Fruit fly (Drosophila melanogaster) whole organism, embryonic: ENCODE results near the gene CG5188.

ENCODE experiments used
- Aef1 ChIP-seq: fragments of 200-800 bp; sonication (Bioruptor generic); IDR thresholded peaks from 3 replicates; pipeline ENCODE4 v1.3.6; 2022; ENCODE audit warnings: missing biosample characterization, missing genetic modification characterization
- Blimp-1 ChIP-seq: fragments of 200-800 bp; sonication (Bioruptor generic); optimal IDR thresholded peaks from 3 replicates; lab custom pipeline; 2018; ENCODE audit warnings: missing biosample characterization, missing genetic modification characterization, mild to moderate bottlenecking, moderate library complexity, missing genetic modification reagents
- CG10209 ChIP-seq: fragments of 200-800 bp; sonication (Bioruptor generic); optimal IDR thresholded peaks from 3 replicates; lab custom pipeline; 2017; ENCODE audit warnings: missing biosample characterization, mild to moderate bottlenecking, missing genetic modification characterization, missing genetic modification reagents
- CG10543 ChIP-seq: fragments of 200-800 bp; sonication (Bioruptor generic); optimal IDR thresholded peaks from 3 replicates; lab custom pipeline; 2017; ENCODE audit warnings: missing biosample characterization, mild to moderate bottlenecking, missing genetic modification characterization, moderate library complexity
- CG11723 ChIP-seq: fragments of 200-800 bp; sonication (Bioruptor generic); optimal IDR thresholded peaks from 2 replicates; lab custom pipeline; 2017; ENCODE audit warnings: missing biosample characterization, mild to moderate bottlenecking, missing genetic modification characterization
- CG12155 ChIP-seq: fragments of 200-800 bp; sonication (Bioruptor generic); optimal IDR thresholded peaks from 3 replicates; lab custom pipeline; 2016; ENCODE audit warnings: missing biosample characterization, missing genetic modification characterization
- CG12299 ChIP-seq: fragments of 200-800 bp; sonication (Bioruptor generic); optimal IDR thresholded peaks from 2 replicates; lab custom pipeline; 2018; ENCODE audit warnings: missing biosample characterization, mild to moderate bottlenecking, missing genetic modification characterization
- CG12744 ChIP-seq: fragments of 200-800 bp; sonication (Bioruptor generic); optimal IDR thresholded peaks from 2 replicates; lab custom pipeline; 2016; ENCODE audit warnings: missing biosample characterization, missing genetic modification characterization
- CG13624 ChIP-seq: fragments of 200-800 bp; sonication (Bioruptor generic); optimal IDR thresholded peaks from 2 replicates; lab custom pipeline; 2016; ENCODE audit warnings: missing biosample characterization, missing genetic modification characterization
- CG16813 ChIP-seq: fragments of 200-800 bp; sonication (Bioruptor generic); IDR thresholded peaks from 3 replicates; pipeline ENCODE4 v1.3.6; 2022; ENCODE audit warnings: missing biosample characterization, missing genetic modification characterization; ENCODE audit not compliant: partially characterized antibody
- CG17612 ChIP-seq: fragments of 200-800 bp; sonication (Bioruptor generic); IDR thresholded peaks from 2 replicates; pipeline ENCODE4 v1.3.6; 2022; ENCODE audit warnings: missing biosample characterization, missing genetic modification characterization
- CG17912 ChIP-seq: fragments of 200-800 bp; sonication (Bioruptor generic); optimal IDR thresholded peaks from 2 replicates; lab custom pipeline; 2018; ENCODE audit warnings: missing biosample characterization, mild to moderate bottlenecking, missing genetic modification characterization
- CG2120 ChIP-seq: fragments of 200-800 bp; sonication (Bioruptor generic); optimal IDR thresholded peaks from 3 replicates; lab custom pipeline; 2016; ENCODE audit warnings: missing biosample characterization, missing genetic modification characterization
- CG33557 ChIP-seq: fragments of 200-800 bp; sonication (Bioruptor generic); optimal IDR thresholded peaks from 2 replicates; lab custom pipeline; 2019; ENCODE audit warnings: missing biosample characterization, mild to moderate bottlenecking, missing genetic modification characterization, moderate library complexity
- CG4282 ChIP-seq: fragments of 200-800 bp; sonication (Bioruptor generic); optimal IDR thresholded peaks from 2 replicates; lab custom pipeline; 2016; ENCODE audit warnings: missing biosample characterization, missing genetic modification characterization
- CG4707 ChIP-seq: fragments of 200-800 bp; sonication (Bioruptor generic); optimal IDR thresholded peaks from 2 replicates; lab custom pipeline; 2018; ENCODE audit warnings: missing biosample characterization, mild to moderate bottlenecking, missing genetic modification characterization, moderate library complexity
- CG6175 ChIP-seq: fragments of 200-800 bp; sonication (Bioruptor generic); IDR thresholded peaks from 3 replicates; pipeline ENCODE4 v1.3.6; 2022; ENCODE audit warnings: missing biosample characterization, missing genetic modification characterization
- CG7271 ChIP-seq: fragments of 200-800 bp; sonication (Bioruptor generic); optimal IDR thresholded peaks from 2 replicates; lab custom pipeline; 2018; ENCODE audit warnings: missing biosample characterization, mild to moderate bottlenecking, missing genetic modification characterization, moderate library complexity
- CG7745 ChIP-seq: fragments of 200-800 bp; sonication (Bioruptor generic); optimal IDR thresholded peaks from 2 replicates; lab custom pipeline; 2018; ENCODE audit warnings: missing biosample characterization, mild to moderate bottlenecking, missing genetic modification characterization, moderate library complexity
- CG9817 ChIP-seq: fragments of 200-800 bp; sonication (Bioruptor generic); optimal IDR thresholded peaks from 2 replicates; lab custom pipeline; 2018; ENCODE audit warnings: missing biosample characterization, mild to moderate bottlenecking, missing genetic modification characterization, moderate library complexity
- CkIIα-i1 ChIP-seq: fragments of 200-800 bp; sonication (Bioruptor generic); IDR thresholded peaks from 2 replicates; pipeline ENCODE4 v1.3.6; 2022; ENCODE audit warnings: missing biosample characterization, missing genetic modification characterization
- D19A ChIP-seq: fragments of 200-800 bp; optimal IDR thresholded peaks from 3 replicates; lab custom pipeline; 2019; ENCODE audit warnings: missing biosample characterization, mild to moderate bottlenecking, missing genetic modification characterization, moderate library complexity
- Dek ChIP-seq: fragments of 200-800 bp; sonication (Bioruptor generic); optimal IDR thresholded peaks from 3 replicates; lab custom pipeline; 2019; ENCODE audit warnings: missing biosample characterization, mild to moderate bottlenecking, missing genetic modification characterization, moderate library complexity
- Dfd ChIP-seq, 2 experiments: fragments of >200 bp; optimal IDR thresholded peaks; 2 replicates each; lab custom pipeline; 2017; ENCODE audit warnings: missing biosample characterization in 2 of 2, missing genetic modification characterization in 2 of 2
- Dip2 ChIP-seq: fragments of 200-800 bp; sonication (Bioruptor generic); IDR thresholded peaks from 2 replicates; pipeline ENCODE4 v1.3.6; 2022; ENCODE audit warnings: missing biosample characterization, missing genetic modification characterization
- Dip3 ChIP-seq: fragments of 200-800 bp; sonication (Bioruptor generic); optimal IDR thresholded peaks from 3 replicates; lab custom pipeline; 2016; ENCODE audit warnings: missing biosample characterization, missing genetic modification characterization
- Drgx ChIP-seq: fragments of 200-800 bp; sonication (Bioruptor generic); IDR thresholded peaks from 2 replicates; pipeline ENCODE4 v1.3.6; 2022; ENCODE audit warnings: missing biosample characterization, missing genetic modification characterization
- Ets97D ChIP-seq: fragments of 200-800 bp; sonication (Bioruptor generic); optimal IDR thresholded peaks from 3 replicates; lab custom pipeline; 2016; ENCODE audit warnings: missing biosample characterization, missing genetic modification characterization
- Fer3 ChIP-seq: fragments of 200-800 bp; sonication (Bioruptor generic); optimal IDR thresholded peaks from 2 replicates; lab custom pipeline; 2018; ENCODE audit warnings: missing biosample characterization, mild to moderate bottlenecking, missing genetic modification characterization, moderate library complexity
- HmgZ ChIP-seq: fragments of 200-800 bp; sonication (Bioruptor generic); optimal IDR thresholded peaks from 2 replicates; lab custom pipeline; 2018; ENCODE audit warnings: missing biosample characterization, mild to moderate bottlenecking, missing genetic modification characterization
- Mes4 ChIP-seq: fragments of 200-800 bp; sonication (Bioruptor generic); optimal IDR thresholded peaks from 2 replicates; lab custom pipeline; 2016; ENCODE audit warnings: missing biosample characterization, missing genetic modification characterization
- Myb ChIP-seq: fragments of 200-800 bp; sonication (Bioruptor generic); optimal IDR thresholded peaks from 2 replicates; lab custom pipeline; 2016; ENCODE audit warnings: missing biosample characterization, missing genetic modification characterization
- Trl ChIP-seq, 3 experiments: fragments of >200 bp in 2 of 3; fragments of 200-800 bp in 1 of 3; sonication (Bioruptor generic) in 1 of 3; optimal IDR thresholded peaks; 2 replicates in 1 of 3; 3 replicates in 2 of 3; lab custom pipeline; 2016 to 2017; ENCODE audit warnings: missing biosample characterization in 1 of 3, missing genetic modification characterization in 1 of 3
- abd-A ChIP-seq: fragments of 200-800 bp; sonication (Bioruptor generic); optimal IDR thresholded peaks from 3 replicates; lab custom pipeline; 2019; ENCODE audit warnings: missing biosample characterization, mild to moderate bottlenecking, missing genetic modification characterization, moderate library complexity
- aop ChIP-seq: fragments of 200-800 bp; sonication (Bioruptor generic); IDR thresholded peaks from 2 replicates; pipeline ENCODE4 v1.3.6; 2022; ENCODE audit warnings: missing biosample characterization, missing genetic modification characterization
- ara ChIP-seq: fragments of 200-800 bp; sonication (Bioruptor generic); IDR thresholded peaks from 2 replicates; pipeline ENCODE4 v1.3.6; 2022; ENCODE audit warnings: missing biosample characterization, missing genetic modification characterization
- az2 ChIP-seq: fragments of 200-800 bp; sonication (Bioruptor generic); optimal IDR thresholded peaks from 3 replicates; lab custom pipeline; 2016; ENCODE audit warnings: missing biosample characterization, missing genetic modification characterization
- hb ChIP-seq: fragments of 200-800 bp; sonication (Bioruptor generic); IDR thresholded peaks from 3 replicates; pipeline ENCODE4 v1.3.6; 2022; ENCODE audit warnings: missing biosample characterization, missing genetic modification characterization; ENCODE audit not compliant: partially characterized antibody
- knrl ChIP-seq: fragments of 200-800 bp; sonication (Bioruptor generic); IDR thresholded peaks from 3 replicates; pipeline ENCODE4 v1.3.6; 2022; ENCODE audit warnings: missing biosample characterization, missing genetic modification characterization; ENCODE audit not compliant: partially characterized antibody
- lbe ChIP-seq: fragments of 200-800 bp; sonication (Bioruptor generic); optimal IDR thresholded peaks from 2 replicates; lab custom pipeline; 2016; ENCODE audit warnings: missing biosample characterization, mild to moderate bottlenecking, missing genetic modification characterization
- luna ChIP-seq: fragments of 200-800 bp; sonication (Bioruptor generic); optimal IDR thresholded peaks from 2 replicates; lab custom pipeline; 2016; ENCODE audit warnings: missing biosample characterization, missing genetic modification characterization
- maf-S ChIP-seq: fragments of 200-800 bp; sonication (Bioruptor generic); optimal IDR thresholded peaks from 2 replicates; lab custom pipeline; 2016; ENCODE audit warnings: missing biosample characterization, missing genetic modification characterization
- mam ChIP-seq: fragments of 200-800 bp; sonication (Bioruptor generic); optimal IDR thresholded peaks from 3 replicates; lab custom pipeline; 2016; ENCODE audit warnings: missing biosample characterization, missing genetic modification characterization
- pzg ChIP-seq: fragments of 200-800 bp; sonication (Bioruptor generic); optimal IDR thresholded peaks from 3 replicates; lab custom pipeline; 2018; ENCODE audit warnings: missing biosample characterization, mild to moderate bottlenecking, missing genetic modification characterization, moderate library complexity
- shn ChIP-seq: fragments of 200-800 bp; sonication (Bioruptor generic); optimal IDR thresholded peaks from 3 replicates; lab custom pipeline; 2016; ENCODE audit warnings: missing biosample characterization, missing genetic modification characterization
- sim ChIP-seq: fragments of 200-800 bp; sonication (Bioruptor generic); IDR thresholded peaks from 2 replicates; pipeline ENCODE4 v1.3.6; 2022; ENCODE audit warnings: missing biosample characterization, missing genetic modification characterization
- sisA ChIP-seq: fragments of 200-800 bp; sonication (Bioruptor generic); IDR thresholded peaks from 2 replicates; pipeline ENCODE4 v1.3.6; 2022; ENCODE audit warnings: missing biosample characterization, missing genetic modification characterization
- sqz ChIP-seq: fragments of 200-800 bp; sonication (Bioruptor generic); optimal IDR thresholded peaks from 3 replicates; lab custom pipeline; 2018; ENCODE audit warnings: missing biosample characterization, mild to moderate bottlenecking, missing genetic modification characterization
- unpg ChIP-seq: fragments of 200-800 bp; sonication (Bioruptor generic); optimal IDR thresholded peaks from 3 replicates; lab custom pipeline; 2018; ENCODE audit warnings: missing biosample characterization, mild to moderate bottlenecking, missing genetic modification characterization, moderate library complexity
- zen ChIP-seq: fragments of 200-800 bp; sonication (Bioruptor generic); optimal IDR thresholded peaks from 3 replicates; lab custom pipeline; 2018; ENCODE audit warnings: missing biosample characterization, mild to moderate bottlenecking, missing genetic modification characterization, moderate library complexity

CG5188 gene

dm6 chr2L:10442048-10442790 is 13.6 kb downstream of the CG5188 start, which contains the start of gene loh (continued):
- TF ChIP-seq Myb (GFP tag; lab: Kevin White, UChicago): no peak
- TF ChIP-seq Mes4 (GFP tag; lab: Kevin White, UChicago): no peak
- no peak for TF ChIP-seq CkIIα-i1 (GFP tag; lab: Robert Waterston, UW)
- TF ChIP-seq CG16813 (GFP tag; lab: Robert Waterston, UW): no peak
- no peak for TF ChIP-seq hb (GFP tag; lab: Robert Waterston, UW)
- TF ChIP-seq aop (GFP tag; lab: Robert Waterston, UW): no peak
- no peak for TF ChIP-seq knrl (GFP tag; lab: Robert Waterston, UW)
- no peak for TF ChIP-seq CG4707 (GFP tag; lab: Kevin White, UChicago)
- no peak for TF ChIP-seq Dip2 (GFP tag; lab: Robert Waterston, UW)
- TF ChIP-seq CG2120 (GFP tag; lab: Kevin White, UChicago): peak; percentile 6
- no peak for TF ChIP-seq maf-S (GFP tag; lab: Kevin White, UChicago)
- TF ChIP-seq mam: no peak
- TF ChIP-seq CG11723: peak; percentile 53
- TF ChIP-seq CG10209: peak; percentile 67
- no peak for TF ChIP-seq pzg (GFP tag; lab: Kevin White, UChicago)
- no peak for TF ChIP-seq Fer3 (tag; lab: Kevin White, UChicago)
- no peak; the same call in 1 of the 2 replicates for TF ChIP-seq ara (GFP tag; lab: Robert Waterston, UW)
- no peak for TF ChIP-seq abd-A
- no peak for TF ChIP-seq CG12744 (GFP tag; lab: Kevin White, UChicago)
- TF ChIP-seq Trl (optimal IDR thresholded peaks at IDR 0.05; lab: Kevin White, UChicago): no peak
- TF ChIP-seq Trl (GFP tag; optimal IDR thresholded peaks at IDR 0.05; lab: Kevin White, UChicago): no peak
- no peak for TF ChIP-seq Drgx (GFP tag; lab: Robert Waterston, UW)
- TF ChIP-seq D19A (tag; lab: Kevin White, UChicago): peak; percentile 74
- TF ChIP-seq sim (GFP tag; lab: Robert Waterston, UW): no peak
- TF ChIP-seq Blimp-1 (GFP tag; lab: Kevin White, UChicago): no peak
- TF ChIP-seq luna (GFP tag; lab: Kevin White, UChicago): no peak
- no peak for TF ChIP-seq CG6175 (GFP tag; lab: Robert Waterston, UW)
- no peak for TF ChIP-seq CG7271 (tag; lab: Kevin White, UChicago)
- no peak for TF ChIP-seq CG9817
- TF ChIP-seq CG4282 (GFP tag; lab: Kevin White, UChicago): no peak
- peak; percentile 21 for TF ChIP-seq zen
- peak; percentile 42 for TF ChIP-seq CG12299 (tag; lab: Kevin White, UChicago)
- no peak for TF ChIP-seq Dfd (GFP tag; optimal IDR thresholded peaks at IDR 0.05; lab: Kevin White, UChicago)
- TF ChIP-seq az2 (GFP tag; lab: Kevin White, UChicago): peak; percentile 45
- no peak for TF ChIP-seq sqz
- TF ChIP-seq Ets97D: no peak
- no peak for TF ChIP-seq CG7745 (tag; lab: Kevin White, UChicago)
- TF ChIP-seq CG17912 (GFP tag; lab: Kevin White, UChicago): no peak
- no peak for TF ChIP-seq CG12155 (GFP tag; lab: Kevin White, UChicago)
- peak; percentile 64 for TF ChIP-seq CG10543 (GFP tag; lab: Kevin White, UChicago)
- no peak for TF ChIP-seq HmgZ (tag; lab: Kevin White, UChicago)
- no peak for TF ChIP-seq Dek
- no peak for TF ChIP-seq Aef1
- TF ChIP-seq lbe (GFP tag; lab: Kevin White, UChicago): no peak
- TF ChIP-seq shn: no peak
- TF ChIP-seq unpg (GFP tag; lab: Kevin White, UChicago): peak; percentile 42
- TF ChIP-seq Dip3 (GFP tag; lab: Kevin White, UChicago): no peak
- no peak for TF ChIP-seq CG33557 (GFP tag; lab: Kevin White, UChicago)
- TF ChIP-seq CG17612: no peak
- TF ChIP-seq CG13624 (GFP tag; lab: Kevin White, UChicago): no peak
- TF ChIP-seq sisA (GFP tag; lab: Robert Waterston, UW): no peak
